Fruit fly (Drosophila melanogaster): Measurements from ENCODE around the gene CG14050.

DNA sequence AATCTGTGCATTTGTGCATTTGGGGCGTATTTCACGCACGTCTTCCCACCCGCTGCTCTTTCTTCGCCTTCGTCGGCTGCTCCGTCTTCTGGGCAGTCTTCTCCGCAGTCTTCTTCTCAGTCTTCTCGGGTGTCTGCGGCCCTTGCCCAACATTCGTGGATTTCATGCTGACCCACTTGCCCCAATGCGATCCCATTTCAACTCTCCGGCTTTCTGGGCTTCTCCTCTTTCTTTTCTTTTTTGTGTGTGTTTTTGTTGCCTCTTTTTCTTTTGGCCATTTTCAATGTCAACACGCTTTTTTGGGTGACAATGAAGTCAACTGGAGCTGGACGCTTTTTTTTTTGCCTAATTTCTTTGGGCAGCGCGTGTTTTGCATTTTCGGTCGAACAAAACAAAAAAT, 35.0 kb upstream of the CG14050 start:
- TF ChIP-seq Doc3 (GFP tag; IDR thresholded peaks at IDR 0.05; ENCODE audit: partially characterized antibody) (no peak), ATbp (GFP tag; optimal IDR thresholded peaks at IDR 0.05) (no peak), CG2202 (tag; optimal IDR thresholded peaks at IDR 0.05) (no peak)
